Fruit fly (Drosophila melanogaster) whole organism, prepupa: ENCODE measurements around the gene CG14971.

Experiments used
- CG11294 ChIP-seq: fragments of 200-800 bp; sonication (Bioruptor generic); IDR thresholded peaks from 2 replicates; pipeline ENCODE4 v1.3.6; 2022; ENCODE audit warnings: missing biosample characterization, missing genetic modification characterization
- CG16779 ChIP-seq: fragments of 200-800 bp; sonication (Bioruptor generic); optimal IDR thresholded peaks from 3 replicates; lab custom pipeline; 2017; ENCODE audit warnings: missing biosample characterization, mild to moderate bottlenecking, missing genetic modification characterization
- CG3919 ChIP-seq: fragments of 200-800 bp; sonication (Bioruptor generic); optimal IDR thresholded peaks from 3 replicates; lab custom pipeline; 2016; ENCODE audit warnings: missing biosample characterization, missing genetic modification characterization
- CG6276 ChIP-seq: fragments of 200-800 bp; sonication (Bioruptor generic); optimal IDR thresholded peaks from 2 replicates; lab custom pipeline; 2017; ENCODE audit warnings: missing biosample characterization, mild to moderate bottlenecking, missing genetic modification characterization
- Eip75B ChIP-seq: fragments of 200-800 bp; sonication (Bioruptor generic); optimal IDR thresholded peaks from 3 replicates; lab custom pipeline; 2016; ENCODE audit warnings: missing biosample characterization, missing genetic modification characterization
- Ets21C ChIP-seq: fragments of 200-800 bp; sonication (Bioruptor generic); optimal IDR thresholded peaks from 3 replicates; lab custom pipeline; 2016; ENCODE audit warnings: missing biosample characterization, missing genetic modification characterization
- Gug ChIP-seq: fragments of 200-800 bp; sonication (Bioruptor generic); IDR thresholded peaks from 2 replicates; pipeline ENCODE4 v1.3.6; 2022; ENCODE audit warnings: missing biosample characterization, missing genetic modification characterization
- Lpt ChIP-seq: fragments of 200-800 bp; sonication (Bioruptor generic); optimal IDR thresholded peaks from 3 replicates; lab custom pipeline; 2016; ENCODE audit warnings: missing biosample characterization, missing genetic modification characterization
- OdsH ChIP-seq: fragments of 200-800 bp; sonication (Bioruptor generic); optimal IDR thresholded peaks from 3 replicates; lab custom pipeline; 2016; ENCODE audit warnings: missing biosample characterization, missing genetic modification characterization
- achi ChIP-seq: fragments of 200-800 bp; sonication (Bioruptor generic); optimal IDR thresholded peaks from 3 replicates; lab custom pipeline; 2016; ENCODE audit warnings: missing biosample characterization, missing genetic modification characterization
- eg ChIP-seq: fragments of 200-800 bp; sonication (Bioruptor generic); IDR thresholded peaks from 3 replicates; pipeline ENCODE4 v1.3.6; 2022; ENCODE audit warnings: missing biosample characterization, missing genetic modification characterization
- fd59A ChIP-seq: fragments of 200-800 bp; sonication (Bioruptor generic); optimal IDR thresholded peaks from 2 replicates; lab custom pipeline; 2017; ENCODE audit warnings: missing biosample characterization, mild to moderate bottlenecking, missing genetic modification characterization, missing genetic modification reagents
- vri ChIP-seq: fragments of 200-800 bp; sonication (Bioruptor generic); optimal IDR thresholded peaks from 3 replicates; lab custom pipeline; 2016; ENCODE audit warnings: missing biosample characterization, mild to moderate bottlenecking, missing genetic modification characterization

DNA sequence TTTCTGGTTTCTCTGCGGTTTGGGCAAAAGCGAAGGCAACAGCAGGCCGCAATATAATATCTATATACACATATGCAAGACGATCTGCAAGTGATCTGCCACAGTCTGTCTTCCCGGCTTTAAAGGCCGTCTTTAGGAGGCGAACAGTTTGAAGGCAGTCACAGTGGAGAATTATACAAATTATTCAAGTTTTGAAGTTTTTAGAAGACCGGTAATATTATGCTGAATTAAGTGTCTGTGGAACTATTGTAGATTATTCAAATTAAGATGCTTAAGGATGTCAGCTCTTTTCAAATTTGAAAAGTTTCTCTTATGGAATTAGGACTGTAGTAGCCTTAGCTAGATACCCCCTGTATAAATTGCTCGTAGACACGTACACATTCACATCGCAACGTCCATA is 31.0 kb downstream of the CG14971 start:
- TF ChIP-seq vri (GFP tag; lab: Kevin White, UChicago) (no peak), Ets21C (GFP tag; lab: Kevin White, UChicago) (no peak), Gug (no peak), CG6276 (peak; percentile 20), Eip75B (GFP tag; lab: Kevin White, UChicago) (no peak), eg (GFP tag; lab: Robert Waterston, UW) (peak; percentile 65), achi (no peak), CG3919 (GFP tag; lab: Kevin White, UChicago) (no peak), CG16779 (tag; lab: Kevin White, UChicago) (no peak), Lpt (GFP tag; lab: Kevin White, UChicago) (no peak), CG11294 (GFP tag; lab: Robert Waterston, UW) (no peak), fd59A (GFP tag; lab: Kevin White, UChicago) (no peak), OdsH (peak; percentile 17)
